Fruit fly (Drosophila melanogaster) whole organism, prepupa: ENCODE results near the gene Ccp84Ad.

Source experiments
- CG6792 ChIP-seq: fragments of 200-800 bp; sonication (Bioruptor generic); optimal IDR thresholded peaks from 3 replicates; lab custom pipeline; 2016; ENCODE audit warnings: missing biosample characterization, missing genetic modification characterization
- Gug ChIP-seq: fragments of 200-800 bp; sonication (Bioruptor generic); IDR thresholded peaks from 2 replicates; pipeline ENCODE4 v1.3.6; 2022; ENCODE audit warnings: missing biosample characterization, missing genetic modification characterization
- Smox ChIP-seq: fragments of 200-800 bp; sonication (Bioruptor generic); optimal IDR thresholded peaks from 3 replicates; lab custom pipeline; 2016; ENCODE audit warnings: missing biosample characterization, missing genetic modification characterization
- cyc ChIP-seq: fragments of 200-800 bp; sonication (Bioruptor generic); optimal IDR thresholded peaks from 3 replicates; lab custom pipeline; 2016; ENCODE audit warnings: missing biosample characterization, missing genetic modification characterization
- dac ChIP-seq: fragments of 200-800 bp; sonication (Bioruptor generic); optimal IDR thresholded peaks from 2 replicates; lab custom pipeline; 2017; ENCODE audit warnings: missing biosample characterization, mild to moderate bottlenecking, missing genetic modification characterization
- eg ChIP-seq: fragments of 200-800 bp; sonication (Bioruptor generic); IDR thresholded peaks from 3 replicates; pipeline ENCODE4 v1.3.6; 2022; ENCODE audit warnings: missing biosample characterization, missing genetic modification characterization

dm6 chr3R:6646740-6647139 is 45.8 kb upstream of the Ccp84Ad start, which contains the start of gene Taf1:
- TF ChIP-seq Gug (GFP tag; lab: Robert Waterston, UW) (no peak), dac (GFP tag; lab: Kevin White, UChicago) (no peak), eg (no peak), CG6792 (GFP tag; lab: Kevin White, UChicago) (no peak), Smox (GFP tag; lab: Kevin White, UChicago) (no peak), cyc (GFP tag; lab: Kevin White, UChicago) (no peak)
